Fruit fly (Drosophila melanogaster) whole organism, adult: Measurements from ENCODE around the gene CG31140.
A peak's percentile ranks its signal among the peaks of the same experiment; 100 is the strongest.

ENCODE experiments used
- CG11617 ChIP-seq: fragments of 200-800 bp; sonication (Bioruptor generic); optimal IDR thresholded peaks from 2 replicates; lab custom pipeline; 2017; ENCODE audit warnings: mild to moderate bottlenecking, missing biosample characterization, missing genetic modification reagents, missing genetic modification characterization
- CG12768 ChIP-seq: fragments of 200-800 bp; sonication (Bioruptor generic); optimal IDR thresholded peaks from 2 replicates; lab custom pipeline; 2017; ENCODE audit warnings: missing biosample characterization, missing genetic modification characterization, mild to moderate bottlenecking, moderate library complexity, missing genetic modification reagents
- CG14711 ChIP-seq: fragments of 200-800 bp; sonication (Bioruptor generic); optimal IDR thresholded peaks from 2 replicates; lab custom pipeline; 2018; ENCODE audit warnings: missing biosample characterization, mild to moderate bottlenecking, missing genetic modification characterization, moderate library complexity
- CG1620 ChIP-seq: fragments of 200-800 bp; sonication (Bioruptor generic); optimal IDR thresholded peaks from 2 replicates; lab custom pipeline; 2016; ENCODE audit warnings: missing biosample characterization, missing genetic modification characterization
- CG33017 ChIP-seq: fragments of 200-800 bp; sonication (Bioruptor generic); optimal IDR thresholded peaks from 2 replicates; lab custom pipeline; 2018; ENCODE audit warnings: missing biosample characterization, mild to moderate bottlenecking, missing genetic modification characterization, moderate library complexity
- CG5204 ChIP-seq: fragments of 200-800 bp; sonication (Bioruptor generic); optimal IDR thresholded peaks from 2 replicates; lab custom pipeline; 2016; ENCODE audit warnings: missing biosample characterization, missing genetic modification characterization
- CG7045 ChIP-seq: fragments of 200-800 bp; sonication (Bioruptor generic); optimal IDR thresholded peaks from 2 replicates; lab custom pipeline; 2017; ENCODE audit warnings: missing biosample characterization, mild to moderate bottlenecking, missing genetic modification characterization
- CG7101 ChIP-seq: fragments of 200-800 bp; sonication (Bioruptor generic); optimal IDR thresholded peaks from 2 replicates; lab custom pipeline; 2018; ENCODE audit warnings: missing biosample characterization, mild to moderate bottlenecking, missing genetic modification characterization, moderate library complexity
- Clk ChIP-seq: fragments of 200-800 bp; sonication (Bioruptor generic); optimal IDR thresholded peaks from 2 replicates; lab custom pipeline; 2017; ENCODE audit warnings: missing biosample characterization, missing genetic modification characterization
- Crg-1 ChIP-seq: fragments of 200-800 bp; sonication (Bioruptor generic); optimal IDR thresholded peaks from 2 replicates; lab custom pipeline; 2016; ENCODE audit warnings: missing biosample characterization, missing genetic modification characterization
- Hr96 ChIP-seq: fragments of 200-800 bp; sonication (Bioruptor generic); optimal IDR thresholded peaks from 2 replicates; lab custom pipeline; 2016; ENCODE audit warnings: missing biosample characterization, missing genetic modification characterization
- Mnt ChIP-seq: fragments of 200-800 bp; sonication (Bioruptor generic); optimal IDR thresholded peaks from 2 replicates; lab custom pipeline; 2016; ENCODE audit warnings: missing biosample characterization, mild to moderate bottlenecking, missing genetic modification characterization
- bab1 ChIP-seq: fragments of 200-800 bp; sonication (Bioruptor generic); optimal IDR thresholded peaks from 3 replicates; lab custom pipeline; 2019; ENCODE audit warnings: missing biosample characterization, mild to moderate bottlenecking, missing genetic modification characterization, moderate library complexity
- cic ChIP-seq: fragments of 200-800 bp; sonication (Bioruptor generic); optimal IDR thresholded peaks from 2 replicates; lab custom pipeline; 2017; ENCODE audit warnings: missing biosample characterization, mild to moderate bottlenecking, missing genetic modification characterization, moderate library complexity
- cnc ChIP-seq, 2 experiments: fragments of >200 bp; optimal IDR thresholded peaks; 2 replicates each; lab custom pipeline; 2017
- kay ChIP-seq: fragments of 200-800 bp; sonication (Bioruptor generic); peaks from one replicate; lab custom pipeline; 2016; ENCODE audit warnings: missing biosample characterization, missing genetic modification characterization, borderline replicate concordance
- ovo ChIP-seq: fragments of 200-800 bp; sonication (Bioruptor generic); optimal IDR thresholded peaks from 2 replicates; lab custom pipeline; 2016; ENCODE audit warnings: missing biosample characterization, missing genetic modification characterization
- pad ChIP-seq: fragments of 200-800 bp; sonication (Bioruptor generic); optimal IDR thresholded peaks from 3 replicates; lab custom pipeline; 2017; ENCODE audit warnings: missing biosample characterization, missing genetic modification characterization, mild to moderate bottlenecking, moderate library complexity, missing genetic modification reagents
- tj ChIP-seq: fragments of 200-800 bp; sonication (Bioruptor generic); optimal IDR thresholded peaks from 3 replicates; lab custom pipeline; 2017; ENCODE audit warnings: missing biosample characterization, mild to moderate bottlenecking, missing genetic modification characterization, moderate library complexity
- toe ChIP-seq: fragments of 200-800 bp; sonication (Bioruptor generic); optimal IDR thresholded peaks from 2 replicates; lab custom pipeline; 2016; ENCODE audit warnings: missing biosample characterization, missing genetic modification characterization

CG31140 gene

DNA sequence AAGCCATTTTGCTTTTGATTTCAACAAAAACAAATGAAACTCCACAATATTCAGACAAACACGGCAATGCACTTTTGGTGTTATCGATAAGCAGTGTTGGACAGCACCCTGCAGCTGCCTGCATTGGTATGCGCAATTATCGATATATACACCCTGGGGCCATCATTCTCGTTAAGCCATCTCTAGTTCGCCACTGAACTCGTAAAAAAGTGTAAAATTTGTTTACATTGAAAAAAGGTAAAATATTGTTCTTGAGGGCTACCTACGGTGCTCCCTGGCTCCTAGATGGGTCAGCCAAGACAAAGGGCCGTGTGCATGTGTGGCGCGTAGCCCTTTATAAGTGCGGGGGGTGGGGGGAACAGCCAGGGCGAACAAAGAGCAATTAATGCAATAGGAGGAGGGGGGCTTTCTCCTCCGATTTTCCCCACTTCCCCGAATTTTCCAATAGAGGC lies 23.5 kb downstream of the CG31140 start, which contains the start of the genes CG13603 and CG5902:
Gene CG13603 (minus strand): TSS at position 91 of the 452 bp plus-strand sequence.
Gene CG5902 (plus strand): TSS at position 164 of the 452 bp plus-strand sequence.
- peak; percentile 81 for TF ChIP-seq Crg-1 (GFP tag; lab: Kevin White, UChicago)
- no peak for TF ChIP-seq tj (GFP tag; lab: Kevin White, UChicago)
- peak; percentile 70 for TF ChIP-seq pad
- TF ChIP-seq Mnt = peak; percentile 80
- TF ChIP-seq ovo = peak; percentile 19
- no peak for TF ChIP-seq cnc (optimal IDR thresholded peaks at IDR 0.05; lab: Kevin White, UChicago)
- TF ChIP-seq bab1 = peak; percentile 75
- peak; percentile 79 for TF ChIP-seq toe (GFP tag; lab: Kevin White, UChicago)
- TF ChIP-seq Clk (GFP tag; lab: Kevin White, UChicago) = peak; percentile 40
- peak; percentile 80 for TF ChIP-seq CG12768 (GFP tag; lab: Kevin White, UChicago)
- no peak for TF ChIP-seq kay
- peak; percentile 59 for TF ChIP-seq CG7045
- peak; percentile 58 for TF ChIP-seq cic (GFP tag; lab: Kevin White, UChicago)
- peak; percentile 84 for TF ChIP-seq CG1620 (GFP tag; lab: Kevin White, UChicago)
- no peak for TF ChIP-seq CG5204
- peak; percentile 49 for TF ChIP-seq CG11617 (GFP tag; lab: Kevin White, UChicago)
- TF ChIP-seq CG7101 (tag; lab: Kevin White, UChicago) = peak; percentile 66
- peak; percentile 40 for TF ChIP-seq CG14711
- no peak for TF ChIP-seq Hr96 (GFP tag; lab: Kevin White, UChicago)
- no peak for TF ChIP-seq CG33017 (tag; lab: Kevin White, UChicago)

- TF ChIP-seq CG33017 (tag; lab: Kevin White, UChicago) (no peak), Clk (GFP tag; lab: Kevin White, UChicago) (no peak), kay (peak; percentile 75), pad (no peak), cnc (optimal IDR thresholded peaks at IDR 0.05; lab: Kevin White, UChicago) (peak in 1 of 2 experiments; percentile 9), cic (GFP tag; lab: Kevin White, UChicago) (peak; percentile 22), CG14711 (no peak)
These were observed 28.4 kb downstream of the CG31140 start for dm6 chr3R:23991364-23991763.

dm6 chr3R:23992823-23993797 lies 30.1 kb downstream of the CG31140 start, which contains the start of the genes Epp and Rab7:
Gene Epp (minus strand): TSS chr3R:23992916.
Gene Rab7 (plus strand): TSS chr3R:23993008.
- TF ChIP-seq CG14711 (peak; percentile 39), Hr96 (GFP tag; lab: Kevin White, UChicago) (peak; percentile 63), bab1 (peak; percentile 58), Crg-1 (GFP tag; lab: Kevin White, UChicago) (peak; percentile 68), toe (GFP tag; lab: Kevin White, UChicago) (no peak), CG5204 (no peak), Mnt (peak; percentile 74), tj (GFP tag; lab: Kevin White, UChicago) (no peak), CG12768 (GFP tag; lab: Kevin White, UChicago) (peak; percentile 95), CG33017 (tag; lab: Kevin White, UChicago) (peak; percentile 41), CG7045 (no peak), cnc (optimal IDR thresholded peaks at IDR 0.05; lab: Kevin White, UChicago) (no peak), kay (peak; percentile 98), cic (GFP tag; lab: Kevin White, UChicago) (peak; percentile 86), CG7101 (tag; lab: Kevin White, UChicago) (peak; percentile 74), ovo (peak; percentile 56), CG1620 (GFP tag; lab: Kevin White, UChicago) (peak; percentile 69), pad (peak; percentile 84), Clk (GFP tag; lab: Kevin White, UChicago) (peak; percentile 12), CG11617 (GFP tag; lab: Kevin White, UChicago) (peak; percentile 11)

DNA sequence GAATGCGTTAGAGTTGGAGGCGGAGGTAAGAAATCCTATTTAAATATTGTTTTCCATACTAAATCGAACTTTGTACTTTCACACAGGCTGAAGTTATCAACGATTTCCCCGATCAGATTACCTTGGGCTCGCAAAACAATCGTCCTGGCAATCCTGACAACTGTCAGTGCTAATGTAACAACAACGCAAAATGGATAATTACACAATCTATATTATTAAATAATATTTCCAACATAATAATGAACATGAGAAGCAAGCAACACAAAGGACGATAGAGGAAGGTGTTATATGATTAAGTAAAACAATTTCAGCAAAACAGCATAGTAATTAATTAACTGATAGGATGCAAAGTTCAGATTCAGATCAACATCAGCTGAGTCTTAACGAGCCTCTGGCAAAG lies 31.6 kb downstream of the CG31140 start:
- TF ChIP-seq kay = peak; percentile 91
- no peak for TF ChIP-seq CG33017 (tag; lab: Kevin White, UChicago)

- TF ChIP-seq Mnt (peak; percentile 11), CG7101 (tag; lab: Kevin White, UChicago) (peak; percentile 11), bab1 (peak; percentile 28), CG14711 (peak; percentile 32), CG1620 (GFP tag; lab: Kevin White, UChicago) (no peak), Clk (GFP tag; lab: Kevin White, UChicago) (no peak)
These were observed 32.5 kb downstream of the CG31140 start, which contains the start of gene CG33108 for dm6 chr3R:23995460-23995859. Gene CG33108 (plus strand): TSS chr3R:23995659.

DNA sequence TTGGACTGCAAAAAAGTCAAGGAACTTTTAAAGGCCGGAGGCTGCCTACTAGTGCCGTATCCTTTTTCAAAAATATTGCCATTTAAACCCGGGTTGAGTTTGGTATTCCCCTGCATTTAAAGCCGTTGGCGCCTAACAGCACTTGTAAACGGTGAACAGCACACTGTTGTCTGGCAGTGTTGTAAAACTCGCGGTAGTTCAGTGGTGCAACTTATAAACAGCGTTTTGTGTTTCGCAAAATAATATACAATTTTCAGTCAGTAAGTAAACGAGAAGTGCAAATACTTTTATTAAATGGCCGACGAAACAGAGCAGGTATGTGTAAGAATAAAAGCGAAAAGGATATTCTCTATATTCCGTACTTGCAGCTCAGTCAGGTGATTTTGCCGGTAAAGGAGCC lies 33.2 kb downstream of the CG31140 start, which contains the start of gene LSm3:
Gene LSm3 (plus strand): TSS at position 39 of the 400 bp plus-strand sequence.
- TF ChIP-seq bab1 (no peak), tj (GFP tag; lab: Kevin White, UChicago) (no peak), CG7101 (tag; lab: Kevin White, UChicago) (peak; percentile 18), cnc (optimal IDR thresholded peaks at IDR 0.05; lab: Kevin White, UChicago) (no peak), Mnt (no peak), CG11617 (GFP tag; lab: Kevin White, UChicago) (no peak), CG1620 (GFP tag; lab: Kevin White, UChicago) (no peak), toe (GFP tag; lab: Kevin White, UChicago) (no peak), pad (peak; percentile 24), CG33017 (tag; lab: Kevin White, UChicago) (no peak), Clk (GFP tag; lab: Kevin White, UChicago) (no peak), kay (no peak), CG12768 (GFP tag; lab: Kevin White, UChicago) (peak; percentile 22), CG14711 (peak; percentile 1), Hr96 (GFP tag; lab: Kevin White, UChicago) (no peak), ovo (no peak), CG7045 (peak; percentile 22), CG5204 (no peak), Crg-1 (GFP tag; lab: Kevin White, UChicago) (peak; percentile 39), cic (GFP tag; lab: Kevin White, UChicago) (no peak)
